Worm (Caenorhabditis elegans) whole organism, L2 larva: Measurements from ENCODE around the gene Y94A7B.11.

ENCODE experiments used
- R02D3.7 ChIP-seq: fragments of 150-350 bp; optimal IDR thresholded peaks from 2 replicates; lab custom pipeline; 2014; ENCODE audit warnings: missing biosample characterization, missing genetic modification characterization
- ZK546.5 ChIP-seq: sonication (generic microtip); optimal IDR thresholded peaks from 2 replicates; lab custom pipeline; 2017; ENCODE audit warnings: missing biosample characterization, missing genetic modification characterization
- aly-2 ChIP-seq: fragments of 150-350 bp; optimal IDR thresholded peaks from 2 replicates; lab custom pipeline; 2014; ENCODE audit warnings: missing biosample characterization, missing genetic modification characterization
- blmp-1 ChIP-seq: sonication (generic microtip); optimal IDR thresholded peaks from 2 replicates; lab custom pipeline; 2017; ENCODE audit warnings: missing genetic modification characterization, mild to moderate bottlenecking, missing compliant biosample characterization, antibody characterized with exemption, moderate library complexity; ENCODE audit not compliant: insufficient read depth
- ceh-16 ChIP-seq: fragments of 150-350 bp; optimal IDR thresholded peaks from 2 replicates; lab custom pipeline; 2014; ENCODE audit warnings: missing biosample characterization, missing genetic modification characterization
- crh-2 ChIP-seq: sonication (generic microtip); optimal IDR thresholded peaks from 2 replicates; lab custom pipeline; 2017; ENCODE audit warnings: missing biosample characterization, missing genetic modification characterization
- elt-1 ChIP-seq: fragments of 150-350 bp; optimal IDR thresholded peaks from 2 replicates; lab custom pipeline; 2014; ENCODE audit warnings: missing biosample characterization, missing genetic modification characterization
- elt-3 ChIP-seq: sonication (generic microtip); optimal IDR thresholded peaks from 2 replicates; lab custom pipeline; 2017; ENCODE audit warnings: missing biosample characterization, missing genetic modification characterization
- fos-1 ChIP-seq: fragments of 150-350 bp; optimal IDR thresholded peaks from 2 replicates; lab custom pipeline; 2014; ENCODE audit warnings: missing biosample characterization, missing genetic modification characterization
- gmeb-1 ChIP-seq: fragments of 150-350 bp; optimal IDR thresholded peaks from 2 replicates; lab custom pipeline; 2014; ENCODE audit warnings: missing biosample characterization, missing genetic modification characterization
- lin-11 ChIP-seq: fragments of 150-350 bp; sonication (generic microtip); optimal IDR thresholded peaks from 2 replicates; lab custom pipeline; 2014; ENCODE audit warnings: missing biosample characterization, missing genetic modification characterization, inconsistent platforms, mixed read lengths
- lin-13 ChIP-seq: fragments of 150-350 bp; optimal IDR thresholded peaks from 2 replicates; lab custom pipeline; 2014; ENCODE audit warnings: missing biosample characterization, missing genetic modification reagents, missing genetic modification characterization
- lin-39 ChIP-seq: fragments of 150-350 bp; optimal IDR thresholded peaks from 2 replicates; lab custom pipeline; 2014; ENCODE audit warnings: missing biosample characterization, missing genetic modification reagents, missing genetic modification characterization
- lsy-2 ChIP-seq, 2 experiments: fragments of 150-350 bp in 1 of 2; sonication (generic microtip) in 1 of 2; optimal IDR thresholded peaks; 2 replicates each; lab custom pipeline; 2014 to 2017; ENCODE audit warnings: missing biosample characterization in 2 of 2, missing genetic modification characterization in 2 of 2
- mab-5 ChIP-seq: fragments of 150-350 bp; optimal IDR thresholded peaks from 2 replicates; lab custom pipeline; 2014; ENCODE audit warnings: missing biosample characterization, missing genetic modification characterization
- mbf-1 ChIP-seq: sonication (generic microtip); optimal IDR thresholded peaks from 2 replicates; lab custom pipeline; 2017; ENCODE audit warnings: missing biosample characterization, missing genetic modification characterization
- mdl-1 ChIP-seq, 2 experiments: fragments of 150-350 bp in 1 of 2; sonication (generic microtip) in 1 of 2; optimal IDR thresholded peaks; 2 replicates each; lab custom pipeline; 2017; ENCODE audit warnings: missing biosample characterization in 2 of 2, missing genetic modification characterization in 2 of 2
- nhr-11 ChIP-seq: fragments of 150-350 bp; optimal IDR thresholded peaks from 2 replicates; lab custom pipeline; 2014; ENCODE audit warnings: missing biosample characterization, missing genetic modification characterization
- nhr-129 ChIP-seq: fragments of 150-350 bp; optimal IDR thresholded peaks from 2 replicates; lab custom pipeline; 2014; ENCODE audit warnings: missing biosample characterization, missing genetic modification characterization
- nhr-21 ChIP-seq: fragments of 150-350 bp; optimal IDR thresholded peaks from 2 replicates; lab custom pipeline; 2014; ENCODE audit warnings: missing biosample characterization, missing genetic modification characterization
- nhr-77 ChIP-seq: fragments of 150-350 bp; optimal IDR thresholded peaks from 2 replicates; lab custom pipeline; 2014; ENCODE audit warnings: missing biosample characterization, missing genetic modification characterization
- peb-1 ChIP-seq: fragments of 150-350 bp; optimal IDR thresholded peaks from 2 replicates; lab custom pipeline; 2014; ENCODE audit warnings: missing biosample characterization, missing genetic modification characterization
- sem-4 ChIP-seq: fragments of 150-350 bp; optimal IDR thresholded peaks from 2 replicates; lab custom pipeline; 2014; ENCODE audit warnings: missing biosample characterization, missing genetic modification reagents, missing genetic modification characterization
- skn-1 ChIP-seq: sonication (generic microtip); optimal IDR thresholded peaks from 2 replicates; lab custom pipeline; 2017; ENCODE audit warnings: missing biosample characterization, missing genetic modification characterization
- sma-3 ChIP-seq: sonication (generic microtip); optimal IDR thresholded peaks from 2 replicates; lab custom pipeline; 2016; ENCODE audit warnings: missing genetic modification reagents, missing genetic modification characterization, missing compliant biosample characterization
- sma-9 ChIP-seq, 2 experiments: fragments of 150-350 bp in 1 of 2; sonication (generic microtip) in 1 of 2; optimal IDR thresholded peaks; 2 replicates each; lab custom pipeline; 2014 to 2016; ENCODE audit warnings: missing genetic modification characterization in 2 of 2, mild to moderate bottlenecking in 1 of 2, missing biosample characterization in 1 of 2, missing compliant biosample characterization in 1 of 2, missing genetic modification reagents in 1 of 2, moderate library complexity in 1 of 2
- snpc-4 ChIP-seq: fragments of 150-350 bp; optimal IDR thresholded peaks from 2 replicates; lab custom pipeline; 2014; ENCODE audit warnings: missing biosample characterization, missing genetic modification characterization
- unc-39 ChIP-seq: fragments of 150-350 bp; optimal IDR thresholded peaks from 2 replicates; lab custom pipeline; 2014; ENCODE audit warnings: missing biosample characterization, missing genetic modification characterization
- unc-55 ChIP-seq: fragments of 150-350 bp; sonication (generic microtip); optimal IDR thresholded peaks from 3 replicates; lab custom pipeline; 2014; ENCODE audit warnings: missing biosample characterization, missing genetic modification reagents, missing genetic modification characterization
- unc-62 ChIP-seq: fragments of 150-350 bp; optimal IDR thresholded peaks from 2 replicates; lab custom pipeline; 2014; ENCODE audit warnings: missing biosample characterization, missing genetic modification reagents, missing genetic modification characterization
- zag-1 ChIP-seq: fragments of 150-350 bp; optimal IDR thresholded peaks from 2 replicates; lab custom pipeline; 2014; ENCODE audit warnings: missing biosample characterization, missing genetic modification characterization
- ztf-1 ChIP-seq: fragments of 200-800 bp; sonication (Bioruptor generic); conservative IDR thresholded peaks from 2 replicates; pipeline ENCODE4 v1.3.6; 2022; ENCODE audit warnings: missing genetic modification characterization, missing compliant biosample characterization
- ztf-11 ChIP-seq: sonication (generic microtip); optimal IDR thresholded peaks from 2 replicates; lab custom pipeline; 2017; ENCODE audit warnings: missing biosample characterization, missing genetic modification characterization
- ztf-4 ChIP-seq: fragments of 150-350 bp; optimal IDR thresholded peaks from 2 replicates; lab custom pipeline; 2014; ENCODE audit warnings: missing biosample characterization, missing genetic modification characterization

The Y94A7B.11 gene

ce11 chrV:17765077-17765476 lies 37.3 kb downstream of the Y94A7B.11 start, which contains the start of the genes C47A10.16 and srh-283:
Gene C47A10.16, minus strand, starts transcription at chrV:17765177.
Gene srh-283, plus strand, starts transcription at chrV:17765348.
- TF ChIP-seq lin-13 (GFP tag; lab: Kevin White, UChicago) (no peak), lin-11 (no peak), sma-3 (GFP tag; lab: Kevin White, UChicago) (no peak), nhr-77 (no peak), gmeb-1 (no peak), mab-5 (no peak), snpc-4 (tag; lab: Kevin White, UChicago) (no peak), lsy-2 (tag; optimal IDR thresholded peaks at IDR 0.05; lab: Kevin White, UChicago) (no peak), elt-1 (tag; lab: Kevin White, UChicago) (no peak), nhr-129 (tag; lab: Kevin White, UChicago) (no peak), lin-39 (tag; lab: Kevin White, UChicago) (no peak), zag-1 (tag; lab: Kevin White, UChicago) (no peak), mdl-1 (tag; optimal IDR thresholded peaks at IDR 0.05; lab: Kevin White, UChicago) (no peak), R02D3.7 (tag; lab: Kevin White, UChicago) (no peak), unc-39 (tag; lab: Kevin White, UChicago) (no peak), ztf-4 (tag; lab: Kevin White, UChicago) (no peak), ceh-16 (tag; lab: Kevin White, UChicago) (no peak), unc-55 (GFP tag; lab: Kevin White, UChicago) (no peak), ztf-1 (no peak), unc-62 (GFP tag; lab: Kevin White, UChicago) (no peak)

DNA sequence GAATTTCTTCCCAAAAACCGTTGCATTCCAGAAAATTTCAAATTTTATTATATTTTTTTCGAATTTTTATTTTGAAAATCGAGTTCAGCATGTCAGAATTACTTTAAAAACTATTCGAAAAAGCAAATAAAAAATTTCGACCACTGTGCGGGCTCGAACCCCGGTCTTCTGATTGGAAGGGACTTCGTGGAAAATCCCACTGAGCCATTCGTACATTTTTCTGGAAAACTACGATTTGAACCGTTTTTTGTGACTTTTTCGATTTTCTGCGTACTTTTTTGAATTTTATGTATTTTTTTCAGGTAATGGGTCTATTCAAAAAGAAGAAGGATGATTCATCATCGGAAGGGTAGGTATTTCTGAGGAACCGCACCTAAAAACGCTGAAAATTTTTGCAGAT lies 46.8 kb downstream of the Y94A7B.11 start, which contains the start of gene pgp-9:
pgp-9 (plus strand) TSS at position 301 of the 400 bp plus-strand sequence.
- TF ChIP-seq elt-3 (tag; lab: Kevin White, UChicago) (no peak), unc-55 (GFP tag; lab: Kevin White, UChicago) (no peak), ZK546.5 (tag; lab: Kevin White, UChicago) (no peak), mdl-1 (tag; optimal IDR thresholded peaks at IDR 0.05; lab: Kevin White, UChicago) (no peak), sma-9 (GFP tag; optimal IDR thresholded peaks at IDR 0.05; lab: Kevin White, UChicago) (no peak), sma-9 (tag; optimal IDR thresholded peaks at IDR 0.05; lab: Kevin White, UChicago) (no peak), skn-1 (no peak), mbf-1 (tag; lab: Kevin White, UChicago) (no peak), peb-1 (tag; lab: Kevin White, UChicago) (no peak), R02D3.7 (tag; lab: Kevin White, UChicago) (no peak), ztf-11 (no peak), gmeb-1 (no peak), ztf-4 (tag; lab: Kevin White, UChicago) (no peak), sma-3 (GFP tag; lab: Kevin White, UChicago) (no peak), nhr-77 (no peak), sem-4 (tag; lab: Kevin White, UChicago) (no peak), nhr-21 (tag; lab: Kevin White, UChicago) (no peak), aly-2 (tag; lab: Kevin White, UChicago) (no peak), crh-2 (no peak), blmp-1 (tag; lab: Kevin White, UChicago) (no peak)
- TF ChIP-seq, all 48 proteins: peak for 0

ce11 chrV:17754999-17755398 lies 47.4 kb downstream of the Y94A7B.11 start:
- TF ChIP-seq nhr-11 (tag; lab: Kevin White, UChicago) (no peak), nhr-21 (tag; lab: Kevin White, UChicago) (no peak), sma-9 (GFP tag; optimal IDR thresholded peaks at IDR 0.05; lab: Kevin White, UChicago) (peak; percentile 38), sma-9 (tag; optimal IDR thresholded peaks at IDR 0.05; lab: Kevin White, UChicago) (no peak), fos-1 (tag; lab: Kevin White, UChicago) (peak; percentile 59)
- TF ChIP-seq, all 48 proteins: peak for 2
